Fruit fly (Drosophila melanogaster): ENCODE data around the gene CG5953.

Gene CG5953

DNA sequence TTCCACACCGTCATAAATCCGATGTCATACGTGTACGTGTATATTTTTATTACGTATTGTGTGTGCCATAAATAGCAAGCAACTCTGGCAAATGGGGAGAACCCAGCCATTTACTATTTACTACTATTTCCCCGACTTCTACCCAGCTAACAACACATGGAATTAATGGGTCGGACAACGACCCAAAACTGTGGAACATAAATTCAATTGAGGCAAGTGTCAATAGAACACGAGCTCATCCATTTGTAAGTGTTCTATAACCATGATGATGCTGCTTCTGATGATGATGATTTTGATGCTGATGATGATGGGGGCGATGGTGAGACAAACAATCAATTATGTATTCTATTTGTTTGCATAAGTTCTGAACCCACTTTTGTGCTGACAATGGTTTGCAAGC is 33.1 kb downstream of the CG5953 start (continued):
- TF ChIP-seq nom (GFP tag; optimal IDR thresholded peaks at IDR 0.05) (no peak), dmrt99B (tag; optimal IDR thresholded peaks at IDR 0.05) (peak; percentile 14), CG2129 (GFP tag; IDR thresholded peaks at IDR 0.05; ENCODE audit: partially characterized antibody) (no peak), Hr51 (GFP tag; optimal IDR thresholded peaks at IDR 0.05) (no peak), dysf (GFP tag; IDR thresholded peaks at IDR 0.05) (no peak), trem (tag; optimal IDR thresholded peaks at IDR 0.05) (no peak), Atf-2 (GFP tag; optimal IDR thresholded peaks at IDR 0.05) (no peak), CG2889 (GFP tag; IDR thresholded peaks at IDR 0.05) (no peak), MESR4 (GFP tag; optimal IDR thresholded peaks at IDR 0.05) (no peak), gcm2 (GFP tag; optimal IDR thresholded peaks at IDR 0.05) (no peak), HLH3B (GFP tag; IDR thresholded peaks at IDR 0.05) (no peak), CG1529 (GFP tag; optimal IDR thresholded peaks at IDR 0.05) (no peak), CG13894 (tag; optimal IDR thresholded peaks at IDR 0.05) (no peak), nerfin-2 (GFP tag; IDR thresholded peaks at IDR 0.05; ENCODE audit: partially characterized antibody) (no peak), HmgZ (tag; optimal IDR thresholded peaks at IDR 0.05) (no peak), esg (GFP tag; conservative IDR thresholded peaks at IDR 0.05) (no peak), fd64A (GFP tag; optimal IDR thresholded peaks at IDR 0.05) (no peak), Xbp1 (GFP tag; optimal IDR thresholded peaks at IDR 0.05) (peak; percentile 10), CG8281 (tag; optimal IDR thresholded peaks at IDR 0.05) (no peak), mirr (GFP tag; optimal IDR thresholded peaks at IDR 0.05) (peak; percentile 55), Xrp1 (GFP tag; IDR thresholded peaks at IDR 0.05) (no peak)

DNA sequence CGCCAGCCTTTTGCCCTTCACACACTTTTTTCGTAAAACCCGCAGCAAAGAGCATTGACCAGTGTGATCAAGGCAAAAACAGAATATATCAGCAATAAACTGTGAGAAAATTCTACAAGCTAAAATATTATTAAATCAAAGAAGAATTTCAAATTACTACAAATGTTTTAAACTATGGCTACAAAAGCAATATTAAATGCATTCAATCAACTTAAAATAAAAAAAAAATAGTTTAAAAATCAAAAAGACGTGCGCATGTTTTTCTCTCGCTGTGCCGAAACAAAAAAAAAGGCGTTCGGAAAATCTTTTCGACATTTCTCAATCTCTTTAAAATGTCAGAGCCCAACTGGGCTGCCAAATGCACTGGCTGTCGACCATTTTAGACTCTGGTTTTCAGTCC is 34.6 kb downstream of the CG5953 start:
- no peak for TF ChIP-seq prd (optimal IDR thresholded peaks at IDR 0.05)
- peak; percentile 67; the same call in 2 of the 3 replicates for TF ChIP-seq prd (GFP tag; IDR thresholded peaks at IDR 0.05)
- TF ChIP-seq fd96Cb (tag; optimal IDR thresholded peaks at IDR 0.05) = peak; percentile 21
- peak; percentile 8 for TF ChIP-seq CG10979 (tag; optimal IDR thresholded peaks at IDR 0.05)
- peak; percentile 45 for TF ChIP-seq Xbp1 (GFP tag; optimal IDR thresholded peaks at IDR 0.05)
- no peak for TF ChIP-seq pzg (GFP tag; optimal IDR thresholded peaks at IDR 0.05)
- TF ChIP-seq run (tag; optimal IDR thresholded peaks at IDR 0.05) = no peak
- TF ChIP-seq Rx (GFP tag; IDR thresholded peaks at IDR 0.05) = no peak
- TF ChIP-seq CG9817 (tag; optimal IDR thresholded peaks at IDR 0.05) = peak; percentile 3
- no peak for TF ChIP-seq CG4820 (GFP tag; optimal IDR thresholded peaks at IDR 0.05)
- no peak for TF ChIP-seq CG14014 (GFP tag; IDR thresholded peaks at IDR 0.05)
- TF ChIP-seq CG4282 (GFP tag; optimal IDR thresholded peaks at IDR 0.05) = no peak
- no peak for TF ChIP-seq CG10959 (GFP tag; IDR thresholded peaks at IDR 0.05)
- peak; percentile 9 for TF ChIP-seq Meics (GFP tag; optimal IDR thresholded peaks at IDR 0.05)
- peak; percentile 29 for TF ChIP-seq nmo (GFP tag; optimal IDR thresholded peaks at IDR 0.05)
- 0 out of 2 replicates have a peak, but pooled peaks have one; percentile 14 for TF ChIP-seq cas (GFP tag; IDR thresholded peaks at IDR 0.05)
- no peak for TF ChIP-seq HmgZ (tag; optimal IDR thresholded peaks at IDR 0.05)
- TF ChIP-seq CG7839 (tag; optimal IDR thresholded peaks at IDR 0.05) = peak; percentile 51
- TF ChIP-seq CG17359 (tag; optimal IDR thresholded peaks at IDR 0.05) = peak; percentile 34
- TF ChIP-seq so (GFP tag; IDR thresholded peaks at IDR 0.05) = 0 out of 3 replicates have a peak, but pooled peaks have one; percentile 43
- TF ChIP-seq CG14050 (GFP tag; IDR thresholded peaks at IDR 0.05) = peak; percentile 29; the same call in 1 of the 3 replicates
- TF ChIP-seq ATbp (GFP tag; optimal IDR thresholded peaks at IDR 0.05) = peak; percentile 0
- peak; percentile 36 for TF ChIP-seq Ssrp (tag; optimal IDR thresholded peaks at IDR 0.05)
- peak; percentile 25 for TF ChIP-seq CG2120 (GFP tag; optimal IDR thresholded peaks at IDR 0.05)
- TF ChIP-seq CG4730 (GFP tag; IDR thresholded peaks at IDR 0.05) = 0 out of 2 replicates have a peak, but pooled peaks have one; percentile 18
- TF ChIP-seq Lhr (GFP tag; optimal IDR thresholded peaks at IDR 0.05) = no peak
- peak; percentile 34; the same call in 1 of the 2 replicates for TF ChIP-seq CG9932 (GFP tag; IDR thresholded peaks at IDR 0.05)
- TF ChIP-seq slou (GFP tag; optimal IDR thresholded peaks at IDR 0.05) = no peak
- TF ChIP-seq esg (GFP tag; conservative IDR thresholded peaks at IDR 0.05) = peak; percentile 51
- TF ChIP-seq CG31441 (GFP tag; IDR thresholded peaks at IDR 0.05) = peak; percentile 32; the same call in 1 of the 2 replicates
- TF ChIP-seq tio (GFP tag; optimal IDR thresholded peaks at IDR 0.05) = peak; percentile 30
- peak; percentile 61; the same call in 2 of the 3 replicates for TF ChIP-seq row (GFP tag; IDR thresholded peaks at IDR 0.05)
